Fruit fly (Drosophila melanogaster) whole organism, embryonic: ENCODE results near the gene CG42272.

Experiments
- B-H2 ChIP-seq: fragments of 200-800 bp; sonication (Bioruptor generic); optimal IDR thresholded peaks from 2 replicates; lab custom pipeline; 2018; ENCODE audit warnings: missing biosample characterization, mild to moderate bottlenecking, missing genetic modification characterization
- BEAF-32 ChIP-seq: fragments of 200-800 bp; sonication (Bioruptor generic); optimal IDR thresholded peaks from 3 replicates; lab custom pipeline; 2017; ENCODE audit warnings: missing biosample characterization, missing genetic modification characterization, mild to moderate bottlenecking, moderate library complexity, missing genetic modification reagents
- CG10431 ChIP-seq: fragments of 200-800 bp; sonication (Bioruptor generic); optimal IDR thresholded peaks from 3 replicates; lab custom pipeline; 2018; ENCODE audit warnings: missing biosample characterization, mild to moderate bottlenecking, missing genetic modification characterization
- CG10959 ChIP-seq: fragments of 200-800 bp; sonication (Bioruptor generic); IDR thresholded peaks from 2 replicates; pipeline ENCODE4 v1.3.6; 2022; ENCODE audit warnings: missing biosample characterization, missing genetic modification characterization
- CG11504 ChIP-seq: fragments of 200-800 bp; sonication (Bioruptor generic); optimal IDR thresholded peaks from 3 replicates; lab custom pipeline; 2019; ENCODE audit warnings: missing biosample characterization, mild to moderate bottlenecking, missing genetic modification characterization, moderate library complexity
- CG12155 ChIP-seq: fragments of 200-800 bp; sonication (Bioruptor generic); optimal IDR thresholded peaks from 3 replicates; lab custom pipeline; 2016; ENCODE audit warnings: missing biosample characterization, missing genetic modification characterization
- CG12769 ChIP-seq: fragments of 200-800 bp; sonication (Bioruptor generic); optimal IDR thresholded peaks from 2 replicates; lab custom pipeline; 2019; ENCODE audit warnings: missing biosample characterization, mild to moderate bottlenecking, missing genetic modification characterization, moderate library complexity
- CG13424 ChIP-seq: fragments of 200-800 bp; sonication (Bioruptor generic); optimal IDR thresholded peaks from 2 replicates; lab custom pipeline; 2019; ENCODE audit warnings: missing biosample characterization, mild to moderate bottlenecking, missing genetic modification characterization, moderate library complexity
- CG14014 ChIP-seq: fragments of 200-800 bp; sonication (Bioruptor generic); IDR thresholded peaks from 2 replicates; pipeline ENCODE4 v1.3.6; 2022; ENCODE audit warnings: missing biosample characterization, missing genetic modification characterization
- CG14667 ChIP-seq: fragments of 200-800 bp; sonication (Bioruptor generic); IDR thresholded peaks from 2 replicates; pipeline ENCODE4 v1.3.6; 2022; ENCODE audit warnings: missing biosample characterization, missing genetic modification characterization
- CG17361 ChIP-seq: fragments of 200-800 bp; sonication (Bioruptor generic); IDR thresholded peaks from 3 replicates; pipeline ENCODE4 v1.3.6; 2022; ENCODE audit warnings: missing biosample characterization, missing genetic modification characterization
- CG17385 ChIP-seq: fragments of 200-800 bp; sonication (Bioruptor generic); optimal IDR thresholded peaks from 3 replicates; lab custom pipeline; 2018; ENCODE audit warnings: missing biosample characterization, mild to moderate bottlenecking, missing genetic modification characterization
- CG18011 ChIP-seq: fragments of 200-800 bp; sonication (Bioruptor generic); optimal IDR thresholded peaks from 2 replicates; lab custom pipeline; 2017; ENCODE audit warnings: missing biosample characterization, missing genetic modification characterization, mild to moderate bottlenecking, moderate library complexity, missing genotype
- CG2120 ChIP-seq: fragments of 200-800 bp; sonication (Bioruptor generic); optimal IDR thresholded peaks from 3 replicates; lab custom pipeline; 2016; ENCODE audit warnings: missing biosample characterization, missing genetic modification characterization
- CG2712 ChIP-seq: fragments of 200-800 bp; optimal IDR thresholded peaks from 3 replicates; lab custom pipeline; 2019; ENCODE audit warnings: missing biosample characterization, mild to moderate bottlenecking, missing genetic modification characterization, moderate library complexity
- CG2875 ChIP-seq: fragments of 200-800 bp; sonication (Bioruptor generic); optimal IDR thresholded peaks from 2 replicates; lab custom pipeline; 2017; ENCODE audit warnings: missing biosample characterization, mild to moderate bottlenecking, missing genetic modification characterization, missing genetic modification reagents
- CG31224 ChIP-seq: fragments of 200-800 bp; sonication (Bioruptor generic); IDR thresholded peaks from 2 replicates; pipeline ENCODE4 v1.3.6; 2022; ENCODE audit warnings: missing biosample characterization, missing genetic modification characterization
- CG6254 ChIP-seq: fragments of 200-800 bp; sonication (Bioruptor generic); optimal IDR thresholded peaks from 3 replicates; lab custom pipeline; 2017; ENCODE audit warnings: mild to moderate bottlenecking, missing biosample characterization, missing genetic modification reagents, missing genetic modification characterization
- CG6813 ChIP-seq: fragments of 200-800 bp; sonication (Bioruptor generic); optimal IDR thresholded peaks from 2 replicates; lab custom pipeline; 2017; ENCODE audit warnings: missing biosample characterization, missing genetic modification characterization, mild to moderate bottlenecking, moderate library complexity, missing genetic modification reagents
- CG8290 ChIP-seq, 3 experiments: fragments of 200-800 bp; sonication (Bioruptor generic); optimal IDR thresholded peaks; 2 replicates each; lab custom pipeline; 2016 to 2019; ENCODE audit warnings: missing biosample characterization in 3 of 3, missing genetic modification characterization in 3 of 3, mild to moderate bottlenecking in 2 of 3, moderate library complexity in 1 of 3
- CG9215 ChIP-seq: fragments of 200-800 bp; sonication (Bioruptor generic); IDR thresholded peaks from 2 replicates; pipeline ENCODE4 v1.3.6; 2022; ENCODE audit warnings: missing biosample characterization, missing genetic modification characterization
- CG9727 ChIP-seq: fragments of 200-800 bp; sonication (Bioruptor generic); optimal IDR thresholded peaks from 3 replicates; lab custom pipeline; 2017; ENCODE audit warnings: missing biosample characterization, mild to moderate bottlenecking, missing genetic modification characterization
- Dad ChIP-seq: fragments of 200-800 bp; sonication (Bioruptor generic); optimal IDR thresholded peaks from 3 replicates; lab custom pipeline; 2016; ENCODE audit warnings: missing biosample characterization, missing genetic modification characterization
- Hmr ChIP-seq: fragments of 200-800 bp; sonication (Bioruptor generic); optimal IDR thresholded peaks from 3 replicates; lab custom pipeline; 2017; ENCODE audit warnings: mild to moderate bottlenecking, missing biosample characterization, missing genetic modification reagents, missing genetic modification characterization
- Meics ChIP-seq: fragments of 200-800 bp; sonication (Bioruptor generic); optimal IDR thresholded peaks from 2 replicates; lab custom pipeline; 2017; ENCODE audit warnings: missing biosample characterization, mild to moderate bottlenecking, missing genetic modification characterization
- Mes4 ChIP-seq: fragments of 200-800 bp; sonication (Bioruptor generic); optimal IDR thresholded peaks from 2 replicates; lab custom pipeline; 2016; ENCODE audit warnings: missing biosample characterization, missing genetic modification characterization
- NfI ChIP-seq: fragments of 200-800 bp; sonication (Bioruptor generic); optimal IDR thresholded peaks from 3 replicates; lab custom pipeline; 2018; ENCODE audit warnings: missing biosample characterization, mild to moderate bottlenecking, missing genetic modification characterization, moderate library complexity
- Oli ChIP-seq: fragments of 200-800 bp; sonication (Bioruptor generic); optimal IDR thresholded peaks from 2 replicates; lab custom pipeline; 2018; ENCODE audit warnings: missing biosample characterization, mild to moderate bottlenecking, missing genetic modification characterization, moderate library complexity
- Six4 ChIP-seq: fragments of 200-800 bp; sonication (Bioruptor generic); optimal IDR thresholded peaks from 2 replicates; lab custom pipeline; 2016; ENCODE audit warnings: missing biosample characterization, missing genetic modification characterization
- Spps ChIP-seq: fragments of 200-800 bp; sonication (Bioruptor generic); optimal IDR thresholded peaks from 2 replicates; lab custom pipeline; 2018; ENCODE audit warnings: missing biosample characterization, mild to moderate bottlenecking, missing genetic modification characterization
- Vsx1 ChIP-seq: fragments of 200-800 bp; sonication (Bioruptor generic); optimal IDR thresholded peaks from 2 replicates; lab custom pipeline; 2017; ENCODE audit warnings: missing biosample characterization, mild to moderate bottlenecking, missing genetic modification characterization, missing genetic modification reagents
- Xbp1 ChIP-seq: fragments of 200-800 bp; sonication (Bioruptor generic); optimal IDR thresholded peaks from 3 replicates; lab custom pipeline; 2016; ENCODE audit warnings: missing biosample characterization, mild to moderate bottlenecking, missing genetic modification characterization
- bcd ChIP-seq: fragments of 200-800 bp; sonication (Bioruptor generic); optimal IDR thresholded peaks from 2 replicates; lab custom pipeline; 2017; ENCODE audit warnings: missing biosample characterization, mild to moderate bottlenecking, missing genetic modification characterization
- disco-r ChIP-seq: fragments of 200-800 bp; sonication (Bioruptor generic); optimal IDR thresholded peaks from 2 replicates; lab custom pipeline; 2016; ENCODE audit warnings: missing biosample characterization, missing genetic modification characterization
- dysf ChIP-seq: fragments of 200-800 bp; sonication (Bioruptor generic); IDR thresholded peaks from 3 replicates; pipeline ENCODE4 v1.3.6; 2022; ENCODE audit warnings: missing biosample characterization, missing genetic modification characterization
- esg ChIP-seq: fragments of 200-800 bp; sonication (Bioruptor generic); conservative IDR thresholded peaks from 2 replicates; pipeline ENCODE4 v1.3.6; 2022; ENCODE audit warnings: missing biosample characterization, missing genetic modification characterization
- gem ChIP-seq: fragments of 200-800 bp; sonication (Bioruptor generic); optimal IDR thresholded peaks from 2 replicates; lab custom pipeline; 2019; ENCODE audit warnings: missing biosample characterization, mild to moderate bottlenecking, missing genetic modification characterization, moderate library complexity
- her ChIP-seq: fragments of 200-800 bp; sonication (Bioruptor generic); optimal IDR thresholded peaks from 2 replicates; lab custom pipeline; 2016; ENCODE audit warnings: missing biosample characterization, missing genetic modification characterization
- ind ChIP-seq: fragments of 200-800 bp; sonication (Bioruptor generic); optimal IDR thresholded peaks from 3 replicates; lab custom pipeline; 2016; ENCODE audit warnings: missing biosample characterization, missing genetic modification characterization
- lilli ChIP-seq: fragments of 200-800 bp; sonication (Bioruptor generic); optimal IDR thresholded peaks from 3 replicates; lab custom pipeline; 2016; ENCODE audit warnings: missing biosample characterization, missing genetic modification characterization
- lmd ChIP-seq: fragments of 200-800 bp; sonication (Bioruptor generic); IDR thresholded peaks from 2 replicates; pipeline ENCODE4 v1.3.6; 2022; ENCODE audit warnings: missing biosample characterization, missing genetic modification characterization
- mld ChIP-seq: fragments of 200-800 bp; sonication (Bioruptor generic); IDR thresholded peaks from 3 replicates; pipeline ENCODE4 v1.3.6; 2022; ENCODE audit warnings: missing biosample characterization, missing genetic modification characterization; ENCODE audit not compliant: partially characterized antibody
- peb ChIP-seq: fragments of 200-800 bp; sonication (Bioruptor generic); IDR thresholded peaks from 2 replicates; pipeline ENCODE4 v1.3.6; 2022; ENCODE audit warnings: missing biosample characterization, missing genetic modification characterization
- prd ChIP-seq, 3 experiments: fragments of >200 bp in 2 of 3; fragments of 200-800 bp in 1 of 3; sonication (Bioruptor generic) in 1 of 3; optimal IDR thresholded peaks in 2 of 3; IDR thresholded peaks in 1 of 3; 2 replicates in 2 of 3; 3 replicates in 1 of 3; pipeline versions ENCODE4 v1.3.6 to Lab custom; 2017 to 2022; ENCODE audit warnings: missing biosample characterization in 1 of 3, missing genetic modification characterization in 1 of 3
- pum ChIP-seq: fragments of 200-800 bp; sonication (Bioruptor generic); optimal IDR thresholded peaks from 2 replicates; lab custom pipeline; 2016; ENCODE audit warnings: missing biosample characterization, missing genetic modification characterization
- seq ChIP-seq: fragments of 200-800 bp; sonication (Bioruptor generic); IDR thresholded peaks from 2 replicates; pipeline ENCODE4 v1.3.6; 2022; ENCODE audit warnings: missing biosample characterization, missing genetic modification characterization
- sob ChIP-seq: fragments of 200-800 bp; sonication (Bioruptor generic); IDR thresholded peaks from 2 replicates; pipeline ENCODE4 v1.3.6; 2022; ENCODE audit warnings: missing biosample characterization, missing genetic modification characterization
- twi ChIP-seq: fragments of 200-800 bp; optimal IDR thresholded peaks from 2 replicates; lab custom pipeline; 2019; ENCODE audit warnings: missing biosample characterization, mild to moderate bottlenecking, missing genetic modification characterization, moderate library complexity
- zen2 ChIP-seq: fragments of 200-800 bp; sonication (Bioruptor generic); IDR thresholded peaks from 3 replicates; pipeline ENCODE4 v1.3.6; 2022; ENCODE audit warnings: missing biosample characterization, missing genetic modification characterization; ENCODE audit not compliant: partially characterized antibody

Gene CG42272

DNA sequence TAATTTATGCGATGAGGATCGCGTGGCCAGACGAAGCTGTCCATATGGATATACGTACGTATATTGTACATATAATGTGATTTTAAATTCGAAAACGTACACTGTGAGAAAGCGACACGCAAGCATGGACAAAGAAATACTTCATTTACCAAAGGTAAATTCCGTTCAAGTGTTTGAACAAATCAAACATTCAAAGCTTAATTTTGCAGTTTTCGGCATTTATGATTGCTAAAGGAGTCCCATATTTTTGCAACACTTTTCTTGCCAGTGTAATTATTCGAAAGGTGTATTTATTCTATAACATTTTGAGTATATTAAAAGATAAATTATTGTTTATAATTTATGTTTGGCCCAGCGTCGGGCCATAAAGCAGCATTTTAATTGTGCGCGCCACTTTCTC, 16.5 kb downstream of the CG42272 start (continued):
- TF ChIP-seq Hmr (GFP tag; lab: Kevin White, UChicago) (peak; percentile 3), CG10431 (GFP tag; lab: Kevin White, UChicago) (no peak), CG9215 (0 out of 2 replicates have a peak, but pooled peaks have one; percentile 27), Mes4 (GFP tag; lab: Kevin White, UChicago) (no peak), CG10959 (GFP tag; lab: Robert Waterston, UW) (no peak), Oli (tag; lab: Kevin White, UChicago) (peak; percentile 31), CG2120 (GFP tag; lab: Kevin White, UChicago) (peak; percentile 65), twi (tag; lab: Kevin White, UChicago) (no peak), CG18011 (no peak), peb (GFP tag; lab: Robert Waterston, UW) (no peak), CG2875 (GFP tag; lab: Kevin White, UChicago) (peak; percentile 15), CG13424 (tag; lab: Kevin White, UChicago) (peak; percentile 43), CG17385 (GFP tag; lab: Kevin White, UChicago) (peak; percentile 3), CG12155 (GFP tag; lab: Kevin White, UChicago) (peak; percentile 35), gem (tag; lab: Kevin White, UChicago) (peak; percentile 70), seq (GFP tag; lab: Robert Waterston, UW) (0 out of 2 replicates have a peak, but pooled peaks have one; percentile 41), dysf (peak; percentile 65; the same call in 2 of the 3 replicates), B-H2 (GFP tag; lab: Kevin White, UChicago) (no peak), mld (GFP tag; lab: Robert Waterston, UW) (no peak), NfI (peak; percentile 2), bcd (GFP tag; lab: Kevin White, UChicago) (peak; percentile 45), Vsx1 (GFP tag; lab: Kevin White, UChicago) (no peak), CG12769 (tag; lab: Kevin White, UChicago) (peak; percentile 8), sob (GFP tag; lab: Robert Waterston, UW) (0 out of 2 replicates have a peak, but pooled peaks have one; percentile 31), CG2712 (tag; lab: Kevin White, UChicago) (peak; percentile 29), BEAF-32 (GFP tag; lab: Kevin White, UChicago) (no peak), zen2 (no peak), lmd (peak; percentile 67), Dad (no peak), Spps (tag; lab: Kevin White, UChicago) (no peak), CG8290 (GFP tag; optimal IDR thresholded peaks at IDR 0.05; lab: Kevin White, UChicago) (no peak), CG8290 (tag; optimal IDR thresholded peaks at IDR 0.05; lab: Kevin White, UChicago) (peak in 1 of 2 experiments; percentile 34), prd (optimal IDR thresholded peaks at IDR 0.05; lab: Kevin White, UChicago) (no peak), prd (GFP tag; IDR thresholded peaks at IDR 0.05; lab: Robert Waterston, UW) (peak; percentile 47; the same call in 2 of the 3 replicates), disco-r (GFP tag; lab: Kevin White, UChicago) (no peak), her (no peak), esg (GFP tag; lab: Robert Waterston, UW) (peak; percentile 41), CG11504 (tag; lab: Kevin White, UChicago) (peak; percentile 47), CG14014 (GFP tag; lab: Robert Waterston, UW) (peak; percentile 36; the same call in 1 of the 2 replicates), pum (peak; percentile 36), Xbp1 (GFP tag; lab: Kevin White, UChicago) (peak; percentile 32), CG9727 (GFP tag; lab: Kevin White, UChicago) (peak; percentile 36), CG14667 (GFP tag; lab: Robert Waterston, UW) (no peak), CG6254 (GFP tag; lab: Kevin White, UChicago) (no peak), CG31224 (GFP tag; lab: Robert Waterston, UW) (peak; percentile 48; the same call in 1 of the 2 replicates), Six4 (GFP tag; lab: Kevin White, UChicago) (peak; percentile 11), Meics (GFP tag; lab: Kevin White, UChicago) (peak; percentile 16), lilli (GFP tag; lab: Kevin White, UChicago) (peak; percentile 52), ind (GFP tag; lab: Kevin White, UChicago) (peak; percentile 33), CG17361 (peak; percentile 44; the same call in 1 of the 3 replicates), CG6813 (GFP tag; lab: Kevin White, UChicago) (no peak)
